Worm (Caenorhabditis elegans) whole organism, young adult: Measurements from ENCODE around the gene C49F8.3.

Experiments
- F57C9.4 ChIP-seq: sonication (generic microtip); optimal IDR thresholded peaks from 2 replicates; lab custom pipeline; 2017; ENCODE audit warnings: mild to moderate bottlenecking, missing genetic modification characterization, missing compliant biosample characterization
- ceh-40 ChIP-seq: fragments of 200-800 bp; sonication (Bioruptor generic); IDR thresholded peaks from 2 replicates; pipeline ENCODE4 v1.3.6; 2022; ENCODE audit warnings: missing genetic modification characterization, missing compliant biosample characterization
- mcd-1 ChIP-seq: fragments of 200-800 bp; sonication (Bioruptor generic); IDR thresholded peaks from 2 replicates; pipeline ENCODE4 v1.3.6; 2022; ENCODE audit warnings: missing genetic modification reagents, missing genetic modification characterization, missing compliant biosample characterization
- mel-28 ChIP-seq: sonication (generic microtip); optimal IDR thresholded peaks from 2 replicates; lab custom pipeline; 2016; ENCODE audit warnings: borderline replicate concordance, mild to moderate bottlenecking, missing genetic modification characterization, missing compliant biosample characterization
- nfya-1 ChIP-seq: sonication (generic microtip); optimal IDR thresholded peaks from 2 replicates; lab custom pipeline; 2017; ENCODE audit warnings: antibody characterized with exemption, missing compliant biosample characterization, missing genetic modification characterization, borderline replicate concordance; ENCODE audit not compliant: insufficient read depth
- pha-4 ChIP-seq: fragments of 150-350 bp; sonication (generic microtip); optimal IDR thresholded peaks from 2 replicates; lab custom pipeline; 2014; ENCODE audit warnings: missing biosample characterization, missing genetic modification reagents, missing genetic modification characterization
- sdz-38 ChIP-seq: sonication (generic microtip); optimal IDR thresholded peaks from 2 replicates; lab custom pipeline; 2016; ENCODE audit warnings: missing genotype, missing genetic modification characterization, missing compliant biosample characterization

DNA sequence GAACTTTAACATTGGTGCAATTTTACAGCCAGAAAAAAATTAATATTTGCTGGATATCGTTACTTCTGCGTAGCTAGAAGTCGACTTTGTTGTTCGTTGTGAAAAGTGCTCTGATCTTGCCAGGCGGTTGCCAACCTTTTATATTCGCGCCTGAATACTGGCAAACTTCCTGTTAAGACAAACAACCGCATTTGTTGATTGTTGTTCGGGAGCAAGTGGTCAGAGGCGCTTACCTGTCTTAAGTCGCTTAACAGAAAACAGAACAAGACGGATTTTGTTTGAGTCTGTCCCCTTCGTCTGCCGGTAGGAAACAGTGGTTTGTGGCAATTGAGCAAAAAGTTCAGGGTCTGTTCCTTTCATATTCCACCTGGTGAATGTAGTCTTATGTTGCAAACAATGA, 24.9 kb downstream of the C49F8.3 start, which contains the start of gene C49F8.15:
- TF ChIP-seq F57C9.4 (tag; lab: Kevin White, UChicago), result no peak
- TF ChIP-seq pha-4 (tag; lab: Kevin White, UChicago), result no peak
- TF ChIP-seq mcd-1, result no peak
- TF ChIP-seq sdz-38 (tag; lab: Kevin White, UChicago), result no peak
- no peak for TF ChIP-seq mel-28 (tag; lab: Kevin White, UChicago)
- no peak for TF ChIP-seq nfya-1
- TF ChIP-seq ceh-40, result no peak
